Worm (Caenorhabditis elegans) whole organism, L2 larva: ENCODE data around the gene R04E5.8.

ENCODE experiments used
- C34F6.9 ChIP-seq: fragments of 150-350 bp; optimal IDR thresholded peaks from 2 replicates; lab custom pipeline; 2014; ENCODE audit warnings: missing biosample characterization, missing genetic modification characterization
- F13H6.1 ChIP-seq: sonication (generic microtip); optimal IDR thresholded peaks from 2 replicates; lab custom pipeline; 2016; ENCODE audit warnings: missing genetic modification characterization, missing compliant biosample characterization
- R02D3.7 ChIP-seq: fragments of 150-350 bp; optimal IDR thresholded peaks from 2 replicates; lab custom pipeline; 2014; ENCODE audit warnings: missing biosample characterization, missing genetic modification characterization
- Y55F3AM.14 ChIP-seq: fragments of 200-800 bp; sonication (Bioruptor generic); optimal IDR thresholded peaks from 2 replicates; lab custom pipeline; 2018; ENCODE audit warnings: mild to moderate bottlenecking, missing genetic modification characterization, missing compliant biosample characterization
- ZK546.5 ChIP-seq: sonication (generic microtip); optimal IDR thresholded peaks from 2 replicates; lab custom pipeline; 2017; ENCODE audit warnings: missing biosample characterization, missing genetic modification characterization
- alr-1 ChIP-seq: fragments of 150-350 bp; optimal IDR thresholded peaks from 2 replicates; lab custom pipeline; 2014; ENCODE audit warnings: missing biosample characterization, missing genetic modification characterization
- ceh-16 ChIP-seq: fragments of 150-350 bp; optimal IDR thresholded peaks from 2 replicates; lab custom pipeline; 2014; ENCODE audit warnings: missing biosample characterization, missing genetic modification characterization
- ceh-82 ChIP-seq: fragments of 150-350 bp; optimal IDR thresholded peaks from 2 replicates; lab custom pipeline; 2014; ENCODE audit warnings: missing biosample characterization, missing genetic modification characterization
- crh-2 ChIP-seq: sonication (generic microtip); optimal IDR thresholded peaks from 2 replicates; lab custom pipeline; 2017; ENCODE audit warnings: missing biosample characterization, missing genetic modification characterization
- dmd-4 ChIP-seq: sonication (generic microtip); optimal IDR thresholded peaks from 2 replicates; lab custom pipeline; 2017; ENCODE audit warnings: missing biosample characterization, missing genetic modification characterization
- egl-27 ChIP-seq: sonication (generic microtip); optimal IDR thresholded peaks from 3 replicates; lab custom pipeline; 2017; ENCODE audit warnings: missing biosample characterization, missing genetic modification reagents, missing genetic modification characterization
- elt-1 ChIP-seq: fragments of 150-350 bp; optimal IDR thresholded peaks from 2 replicates; lab custom pipeline; 2014; ENCODE audit warnings: missing biosample characterization, missing genetic modification characterization
- elt-3 ChIP-seq: sonication (generic microtip); optimal IDR thresholded peaks from 2 replicates; lab custom pipeline; 2017; ENCODE audit warnings: missing biosample characterization, missing genetic modification characterization
- fos-1 ChIP-seq: fragments of 150-350 bp; optimal IDR thresholded peaks from 2 replicates; lab custom pipeline; 2014; ENCODE audit warnings: missing biosample characterization, missing genetic modification characterization
- gmeb-1 ChIP-seq: fragments of 150-350 bp; optimal IDR thresholded peaks from 2 replicates; lab custom pipeline; 2014; ENCODE audit warnings: missing biosample characterization, missing genetic modification characterization
- lin-11 ChIP-seq: fragments of 150-350 bp; sonication (generic microtip); optimal IDR thresholded peaks from 2 replicates; lab custom pipeline; 2014; ENCODE audit warnings: missing biosample characterization, missing genetic modification characterization, inconsistent platforms, mixed read lengths
- lin-13 ChIP-seq: fragments of 150-350 bp; optimal IDR thresholded peaks from 2 replicates; lab custom pipeline; 2014; ENCODE audit warnings: missing biosample characterization, missing genetic modification reagents, missing genetic modification characterization
- lin-39 ChIP-seq: fragments of 150-350 bp; optimal IDR thresholded peaks from 2 replicates; lab custom pipeline; 2014; ENCODE audit warnings: missing biosample characterization, missing genetic modification reagents, missing genetic modification characterization
- lsy-2 ChIP-seq, 2 experiments: fragments of 150-350 bp in 1 of 2; sonication (generic microtip) in 1 of 2; optimal IDR thresholded peaks; 2 replicates each; lab custom pipeline; 2014 to 2017; ENCODE audit warnings: missing biosample characterization in 2 of 2, missing genetic modification characterization in 2 of 2
- mab-5 ChIP-seq: fragments of 150-350 bp; optimal IDR thresholded peaks from 2 replicates; lab custom pipeline; 2014; ENCODE audit warnings: missing biosample characterization, missing genetic modification characterization
- mbf-1 ChIP-seq: sonication (generic microtip); optimal IDR thresholded peaks from 2 replicates; lab custom pipeline; 2017; ENCODE audit warnings: missing biosample characterization, missing genetic modification characterization
- mdl-1 ChIP-seq, 2 experiments: fragments of 150-350 bp in 1 of 2; sonication (generic microtip) in 1 of 2; optimal IDR thresholded peaks; 2 replicates each; lab custom pipeline; 2017; ENCODE audit warnings: missing biosample characterization in 2 of 2, missing genetic modification characterization in 2 of 2
- nhr-10 ChIP-seq: sonication (generic microtip); optimal IDR thresholded peaks from 2 replicates; lab custom pipeline; 2017; ENCODE audit warnings: missing biosample characterization, missing genetic modification characterization
- nhr-11 ChIP-seq: fragments of 150-350 bp; optimal IDR thresholded peaks from 2 replicates; lab custom pipeline; 2014; ENCODE audit warnings: missing biosample characterization, missing genetic modification characterization
- nhr-129 ChIP-seq: fragments of 150-350 bp; optimal IDR thresholded peaks from 2 replicates; lab custom pipeline; 2014; ENCODE audit warnings: missing biosample characterization, missing genetic modification characterization
- nhr-21 ChIP-seq: fragments of 150-350 bp; optimal IDR thresholded peaks from 2 replicates; lab custom pipeline; 2014; ENCODE audit warnings: missing biosample characterization, missing genetic modification characterization
- nhr-25 ChIP-seq: fragments of 150-350 bp; sonication (generic microtip); optimal IDR thresholded peaks from 3 replicates; lab custom pipeline; 2014; ENCODE audit warnings: missing biosample characterization, missing genetic modification characterization
- nhr-77 ChIP-seq: fragments of 150-350 bp; optimal IDR thresholded peaks from 2 replicates; lab custom pipeline; 2014; ENCODE audit warnings: missing biosample characterization, missing genetic modification characterization
- peb-1 ChIP-seq: fragments of 150-350 bp; optimal IDR thresholded peaks from 2 replicates; lab custom pipeline; 2014; ENCODE audit warnings: missing biosample characterization, missing genetic modification characterization
- sem-4 ChIP-seq: fragments of 150-350 bp; optimal IDR thresholded peaks from 2 replicates; lab custom pipeline; 2014; ENCODE audit warnings: missing biosample characterization, missing genetic modification reagents, missing genetic modification characterization
- skn-1 ChIP-seq: sonication (generic microtip); optimal IDR thresholded peaks from 2 replicates; lab custom pipeline; 2017; ENCODE audit warnings: missing biosample characterization, missing genetic modification characterization
- sma-9 ChIP-seq, 2 experiments: fragments of 150-350 bp in 1 of 2; sonication (generic microtip) in 1 of 2; optimal IDR thresholded peaks; 2 replicates each; lab custom pipeline; 2014 to 2016; ENCODE audit warnings: missing genetic modification characterization in 2 of 2, mild to moderate bottlenecking in 1 of 2, missing biosample characterization in 1 of 2, missing compliant biosample characterization in 1 of 2, missing genetic modification reagents in 1 of 2, moderate library complexity in 1 of 2
- unc-55 ChIP-seq: fragments of 150-350 bp; sonication (generic microtip); optimal IDR thresholded peaks from 3 replicates; lab custom pipeline; 2014; ENCODE audit warnings: missing biosample characterization, missing genetic modification reagents, missing genetic modification characterization
- zag-1 ChIP-seq: fragments of 150-350 bp; optimal IDR thresholded peaks from 2 replicates; lab custom pipeline; 2014; ENCODE audit warnings: missing biosample characterization, missing genetic modification characterization
- ztf-11 ChIP-seq: sonication (generic microtip); optimal IDR thresholded peaks from 2 replicates; lab custom pipeline; 2017; ENCODE audit warnings: missing biosample characterization, missing genetic modification characterization

Gene R04E5.8

ce11 chrX:8806070-8806799, at the start of gene R04E5.8:
R04E5.8 (minus strand) TSS chrX:8806120.
- TF ChIP-seq ztf-11 (no peak), ceh-16 (no peak), C34F6.9 (tag; lab: Kevin White, UChicago) (peak; percentile 37), F13H6.1 (peak; percentile 41), zag-1 (tag; lab: Kevin White, UChicago) (peak; percentile 48), lsy-2 (tag; optimal IDR thresholded peaks at IDR 0.05; lab: Kevin White, UChicago) (peak in 1 of 2 experiments; percentile 22), mdl-1 (tag; optimal IDR thresholded peaks at IDR 0.05; lab: Kevin White, UChicago) (peak in 1 of 2 experiments; percentile 40), sem-4 (tag; lab: Kevin White, UChicago) (no peak), alr-1 (tag; lab: Kevin White, UChicago) (no peak), Y55F3AM.14 (GFP tag; lab: Kevin White, UChicago) (peak; percentile 39), crh-2 (tag; lab: Kevin White, UChicago) (no peak), skn-1 (no peak), lin-11 (tag; lab: Kevin White, UChicago) (peak; percentile 35), nhr-21 (tag; lab: Kevin White, UChicago) (peak; percentile 12), lin-13 (peak; percentile 43), nhr-10 (tag; lab: Kevin White, UChicago) (no peak), nhr-25 (no peak), peb-1 (no peak), ceh-82 (no peak), elt-1 (tag; lab: Kevin White, UChicago) (no peak), nhr-129 (tag; lab: Kevin White, UChicago) (peak; percentile 30), unc-55 (peak; percentile 31), sma-9 (GFP tag; optimal IDR thresholded peaks at IDR 0.05; lab: Kevin White, UChicago) (peak; percentile 18), sma-9 (tag; optimal IDR thresholded peaks at IDR 0.05; lab: Kevin White, UChicago) (no peak), mbf-1 (no peak)

ce11 chrX:8854409-8854808, 48.5 kb upstream of the R04E5.8 start:
- TF ChIP-seq elt-1 (tag; lab: Kevin White, UChicago) = no peak
- no peak for TF ChIP-seq unc-55
- TF ChIP-seq peb-1 = no peak
- no peak for TF ChIP-seq nhr-25
- TF ChIP-seq elt-3 = no peak
- TF ChIP-seq lin-39 (tag; lab: Kevin White, UChicago) = no peak
- no peak for TF ChIP-seq mdl-1 (tag; optimal IDR thresholded peaks at IDR 0.05; lab: Kevin White, UChicago)
- TF ChIP-seq mab-5 (tag; lab: Kevin White, UChicago) = no peak
- no peak for TF ChIP-seq nhr-11 (tag; lab: Kevin White, UChicago)
- TF ChIP-seq ZK546.5 = no peak
- no peak for TF ChIP-seq nhr-77 (tag; lab: Kevin White, UChicago)
- TF ChIP-seq F13H6.1 = no peak
- TF ChIP-seq gmeb-1 = no peak

- no peak for TF ChIP-seq lin-11 (tag; lab: Kevin White, UChicago)
- no peak for TF ChIP-seq lin-13
- TF ChIP-seq dmd-4 (tag; lab: Kevin White, UChicago) = no peak
- TF ChIP-seq mdl-1 (tag; optimal IDR thresholded peaks at IDR 0.05; lab: Kevin White, UChicago) = no peak
Measured at ce11 chrX:8853524-8853923, 47.6 kb upstream of the R04E5.8 start, which contains the start of gene sprp-4. sprp-4 (minus strand) TSS chrX:8853624.

- TF ChIP-seq gmeb-1 (peak; percentile 21), fos-1 (tag; lab: Kevin White, UChicago) (peak; percentile 42), nhr-21 (tag; lab: Kevin White, UChicago) (peak; percentile 37), ZK546.5 (no peak), crh-2 (tag; lab: Kevin White, UChicago) (peak; percentile 23)
Measured at ce11 chrX:8846447-8847237, 40.7 kb upstream of the R04E5.8 start, which contains the start of gene C28G1.10. C28G1.10 (plus strand) TSS chrX:8847122.

ce11 chrX:8843988-8844387, 38.1 kb upstream of the R04E5.8 start, which contains the start of gene ubc-23:
ubc-23 (plus strand) TSS chrX:8844288.
- TF ChIP-seq egl-27 (tag; lab: Kevin White, UChicago) = no peak
- TF ChIP-seq R02D3.7 = no peak
- TF ChIP-seq lin-13 = no peak
- TF ChIP-seq ceh-82 = no peak
- TF ChIP-seq gmeb-1 = no peak
- TF ChIP-seq lin-39 (tag; lab: Kevin White, UChicago) = no peak
- TF ChIP-seq, all 48 proteins: peak for 0
